Fruit fly (Drosophila melanogaster): ENCODE results near the gene Acbp4.

Gene Acbp4

dm6 chr3L:7090764-7091163, 37.3 kb downstream of the Acbp4 start (continued):
- TF ChIP-seq Doc3 (GFP tag; IDR thresholded peaks at IDR 0.05; ENCODE audit: partially characterized antibody) (no peak), ato (GFP tag; IDR thresholded peaks at IDR 0.05; ENCODE audit: partially characterized antibody) (no peak), CG3995 (GFP tag; optimal IDR thresholded peaks at IDR 0.05) (peak; percentile 6), shn (GFP tag; optimal IDR thresholded peaks at IDR 0.05) (no peak), MBD-R2 (GFP tag; IDR thresholded peaks at IDR 0.05) (no peak), Six4 (GFP tag; optimal IDR thresholded peaks at IDR 0.05) (peak; percentile 25), CG1832 (GFP tag; optimal IDR thresholded peaks at IDR 0.05) (no peak), eyg (GFP tag; optimal IDR thresholded peaks at IDR 0.05) (no peak), CG8290 (GFP tag; optimal IDR thresholded peaks at IDR 0.05) (no peak), CG8290 (tag; optimal IDR thresholded peaks at IDR 0.05) (peak in 1 of 2 experiments; percentile 46), CG18011 (GFP tag; optimal IDR thresholded peaks at IDR 0.05) (no peak), NC2β (GFP tag; optimal IDR thresholded peaks at IDR 0.05) (no peak), zen2 (GFP tag; IDR thresholded peaks at IDR 0.05; ENCODE audit: partially characterized antibody) (no peak), CG1602 (GFP tag; optimal IDR thresholded peaks at IDR 0.05) (peak; percentile 17), Oli (tag; optimal IDR thresholded peaks at IDR 0.05) (peak; percentile 67), sr (GFP tag; IDR thresholded peaks at IDR 0.05) (peak; percentile 13; the same call in 1 of the 3 replicates), NK7.1 (GFP tag; optimal IDR thresholded peaks at IDR 0.05) (no peak), inv (GFP tag; IDR thresholded peaks at IDR 0.05; ENCODE audit: partially characterized antibody) (no peak), CG4404 (GFP tag; IDR thresholded peaks at IDR 0.05) (peak; percentile 47), Dfd (GFP tag; optimal IDR thresholded peaks at IDR 0.05) (no peak), CG4820 (GFP tag; optimal IDR thresholded peaks at IDR 0.05) (peak; percentile 69), Eip74EF (GFP tag; optimal IDR thresholded peaks at IDR 0.05) (peak in 1 of 2 experiments; percentile 73), ftz-f1 (GFP tag; optimal IDR thresholded peaks at IDR 0.05) (no peak), ewg (GFP tag; optimal IDR thresholded peaks at IDR 0.05) (peak; percentile 2), CG2120 (GFP tag; optimal IDR thresholded peaks at IDR 0.05) (peak; percentile 29), esg (GFP tag; conservative IDR thresholded peaks at IDR 0.05) (peak; percentile 57), rib (GFP tag; IDR thresholded peaks at IDR 0.05) (no peak), chn (GFP tag; optimal IDR thresholded peaks at IDR 0.05) (peak; percentile 23), CG2712 (tag; optimal IDR thresholded peaks at IDR 0.05) (peak; percentile 82), Blimp-1 (GFP tag; optimal IDR thresholded peaks at IDR 0.05) (peak; percentile 67), CG11247 (GFP tag; IDR thresholded peaks at IDR 0.05) (peak; percentile 65), CG12942 (GFP tag; optimal IDR thresholded peaks at IDR 0.05) (peak; percentile 10), CG10321 (GFP tag; IDR thresholded peaks at IDR 0.05) (no peak), org-1 (GFP tag; optimal IDR thresholded peaks at IDR 0.05) (peak; percentile 52), CG12744 (GFP tag; optimal IDR thresholded peaks at IDR 0.05) (no peak), Nf-YB (GFP tag; optimal IDR thresholded peaks at IDR 0.05) (no peak), Doc2 (GFP tag; IDR thresholded peaks at IDR 0.05) (no peak), CG10431 (GFP tag; optimal IDR thresholded peaks at IDR 0.05) (no peak), CG11696 (GFP tag; IDR thresholded peaks at IDR 0.05) (peak; percentile 45; the same call in 1 of the 2 replicates), Dll (GFP tag; IDR thresholded peaks at IDR 0.05; ENCODE audit: partially characterized antibody) (no peak), CG16863 (GFP tag; optimal IDR thresholded peaks at IDR 0.05) (peak; percentile 27), Hmr (GFP tag; optimal IDR thresholded peaks at IDR 0.05) (peak; percentile 48), PHDP (tag; optimal IDR thresholded peaks at IDR 0.05) (peak; percentile 28), maf-S (GFP tag; optimal IDR thresholded peaks at IDR 0.05) (no peak), dimm (GFP tag; IDR thresholded peaks at IDR 0.05) (no peak), hb (GFP tag; IDR thresholded peaks at IDR 0.05; ENCODE audit: partially characterized antibody) (no peak), usp (GFP tag; optimal IDR thresholded peaks at IDR 0.05) (no peak), CG4730 (GFP tag; IDR thresholded peaks at IDR 0.05) (peak; percentile 56), sug (tag; optimal IDR thresholded peaks at IDR 0.05) (no peak), CG5953 (GFP tag; IDR thresholded peaks at IDR 0.05) (peak; percentile 44; the same call in 1 of the 2 replicates), wdn (GFP tag; IDR thresholded peaks at IDR 0.05) (no peak), ci (GFP tag; IDR thresholded peaks at IDR 0.05) (peak; percentile 84; the same call in 2 of the 3 replicates)

Data from whole organism, embryonic.